Worm (Caenorhabditis elegans) whole organism, L2 larva: Measurements from ENCODE around the gene H01G02.1.
A peak's percentile ranks its signal among the peaks of the same experiment; 100 is the strongest.

ENCODE experiments used
- ZK546.5 ChIP-seq: sonication (generic microtip); optimal IDR thresholded peaks from 2 replicates; lab custom pipeline; 2017; ENCODE audit warnings: missing biosample characterization, missing genetic modification characterization
- ceh-82 ChIP-seq: fragments of 150-350 bp; optimal IDR thresholded peaks from 2 replicates; lab custom pipeline; 2014; ENCODE audit warnings: missing biosample characterization, missing genetic modification characterization
- egl-27 ChIP-seq: sonication (generic microtip); optimal IDR thresholded peaks from 3 replicates; lab custom pipeline; 2017; ENCODE audit warnings: missing biosample characterization, missing genetic modification reagents, missing genetic modification characterization
- fos-1 ChIP-seq: fragments of 150-350 bp; optimal IDR thresholded peaks from 2 replicates; lab custom pipeline; 2014; ENCODE audit warnings: missing biosample characterization, missing genetic modification characterization
- lin-11 ChIP-seq: fragments of 150-350 bp; sonication (generic microtip); optimal IDR thresholded peaks from 2 replicates; lab custom pipeline; 2014; ENCODE audit warnings: missing biosample characterization, missing genetic modification characterization, inconsistent platforms, mixed read lengths
- lin-39 ChIP-seq: fragments of 150-350 bp; optimal IDR thresholded peaks from 2 replicates; lab custom pipeline; 2014; ENCODE audit warnings: missing biosample characterization, missing genetic modification reagents, missing genetic modification characterization
- nhr-11 ChIP-seq: fragments of 150-350 bp; optimal IDR thresholded peaks from 2 replicates; lab custom pipeline; 2014; ENCODE audit warnings: missing biosample characterization, missing genetic modification characterization
- nhr-12 ChIP-seq: fragments of 150-350 bp; optimal IDR thresholded peaks from 2 replicates; lab custom pipeline; 2014; ENCODE audit warnings: missing biosample characterization, missing genetic modification characterization
- sma-9 ChIP-seq, 2 experiments: fragments of 150-350 bp in 1 of 2; sonication (generic microtip) in 1 of 2; optimal IDR thresholded peaks; 2 replicates each; lab custom pipeline; 2014 to 2016; ENCODE audit warnings: missing genetic modification characterization in 2 of 2, mild to moderate bottlenecking in 1 of 2, missing biosample characterization in 1 of 2, missing compliant biosample characterization in 1 of 2, missing genetic modification reagents in 1 of 2, moderate library complexity in 1 of 2
- snpc-4 ChIP-seq: fragments of 150-350 bp; optimal IDR thresholded peaks from 2 replicates; lab custom pipeline; 2014; ENCODE audit warnings: missing biosample characterization, missing genetic modification characterization
- unc-55 ChIP-seq: fragments of 150-350 bp; sonication (generic microtip); optimal IDR thresholded peaks from 3 replicates; lab custom pipeline; 2014; ENCODE audit warnings: missing biosample characterization, missing genetic modification reagents, missing genetic modification characterization
- unc-62 ChIP-seq: fragments of 150-350 bp; optimal IDR thresholded peaks from 2 replicates; lab custom pipeline; 2014; ENCODE audit warnings: missing biosample characterization, missing genetic modification reagents, missing genetic modification characterization
- zag-1 ChIP-seq: fragments of 150-350 bp; optimal IDR thresholded peaks from 2 replicates; lab custom pipeline; 2014; ENCODE audit warnings: missing biosample characterization, missing genetic modification characterization
- ztf-4 ChIP-seq: fragments of 150-350 bp; optimal IDR thresholded peaks from 2 replicates; lab custom pipeline; 2014; ENCODE audit warnings: missing biosample characterization, missing genetic modification characterization

ce11 chrIV:11765507-11765906 lies 38.4 kb downstream of the H01G02.1 start:
- no peak for TF ChIP-seq ztf-4
- no peak for TF ChIP-seq unc-62 (GFP tag; lab: Kevin White, UChicago)
- TF ChIP-seq fos-1 (tag; lab: Kevin White, UChicago) = no peak
- TF ChIP-seq sma-9 (GFP tag; optimal IDR thresholded peaks at IDR 0.05; lab: Kevin White, UChicago) = peak; percentile 64
- TF ChIP-seq sma-9 (tag; optimal IDR thresholded peaks at IDR 0.05; lab: Kevin White, UChicago) = no peak
- no peak for TF ChIP-seq lin-39 (tag; lab: Kevin White, UChicago)
- TF ChIP-seq unc-55 = peak; percentile 60
- TF ChIP-seq nhr-12 (tag; lab: Kevin White, UChicago) = no peak
- TF ChIP-seq egl-27 = peak; percentile 37
- peak; percentile 72 for TF ChIP-seq zag-1 (tag; lab: Kevin White, UChicago)
- TF ChIP-seq ZK546.5 (tag; lab: Kevin White, UChicago) = no peak
- no peak for TF ChIP-seq nhr-11
- no peak for TF ChIP-seq ceh-82 (tag; lab: Kevin White, UChicago)
- peak; percentile 70 for TF ChIP-seq lin-11 (tag; lab: Kevin White, UChicago)
- TF ChIP-seq snpc-4 (tag; lab: Kevin White, UChicago) = no peak
